Fruit fly (Drosophila melanogaster) whole organism, embryonic: ENCODE results near the gene iav.

Experiments used
- Aef1 ChIP-seq: fragments of 200-800 bp; sonication (Bioruptor generic); IDR thresholded peaks from 3 replicates; pipeline ENCODE4 v1.3.6; 2022; ENCODE audit warnings: missing biosample characterization, missing genetic modification characterization
- Asciz ChIP-seq: fragments of 200-800 bp; sonication (Bioruptor generic); optimal IDR thresholded peaks from 2 replicates; lab custom pipeline; 2017; ENCODE audit warnings: missing biosample characterization, mild to moderate bottlenecking, missing genetic modification characterization, missing genetic modification reagents
- CG10267 ChIP-seq: fragments of 200-800 bp; sonication (Bioruptor generic); optimal IDR thresholded peaks from 2 replicates; lab custom pipeline; 2018; ENCODE audit warnings: missing biosample characterization, mild to moderate bottlenecking, missing genetic modification characterization, moderate library complexity
- CG12155 ChIP-seq: fragments of 200-800 bp; sonication (Bioruptor generic); optimal IDR thresholded peaks from 3 replicates; lab custom pipeline; 2016; ENCODE audit warnings: missing biosample characterization, missing genetic modification characterization
- CG15011 ChIP-seq: fragments of 200-800 bp; sonication (Bioruptor generic); optimal IDR thresholded peaks from 3 replicates; lab custom pipeline; 2018; ENCODE audit warnings: missing biosample characterization, mild to moderate bottlenecking, missing genetic modification characterization
- CG15601 ChIP-seq: fragments of 200-800 bp; sonication (Bioruptor generic); optimal IDR thresholded peaks from 3 replicates; lab custom pipeline; 2019; ENCODE audit warnings: missing biosample characterization, mild to moderate bottlenecking, missing genetic modification characterization, moderate library complexity
- CG16779 ChIP-seq: fragments of 200-800 bp; sonication (Bioruptor generic); IDR thresholded peaks from 2 replicates; pipeline ENCODE4 v1.3.6; 2022; ENCODE audit warnings: missing biosample characterization, missing genetic modification characterization
- CG16863 ChIP-seq: fragments of 200-800 bp; sonication (Bioruptor generic); optimal IDR thresholded peaks from 3 replicates; lab custom pipeline; 2016; ENCODE audit warnings: missing biosample characterization, missing genetic modification characterization
- CG17612 ChIP-seq: fragments of 200-800 bp; sonication (Bioruptor generic); IDR thresholded peaks from 2 replicates; pipeline ENCODE4 v1.3.6; 2022; ENCODE audit warnings: missing biosample characterization, missing genetic modification characterization
- CG2199 ChIP-seq: fragments of 200-800 bp; sonication (Bioruptor generic); IDR thresholded peaks from 3 replicates; pipeline ENCODE4 v1.3.6; 2022; ENCODE audit warnings: missing biosample characterization, missing genetic modification characterization
- CG2712 ChIP-seq: fragments of 200-800 bp; optimal IDR thresholded peaks from 3 replicates; lab custom pipeline; 2019; ENCODE audit warnings: missing biosample characterization, mild to moderate bottlenecking, missing genetic modification characterization, moderate library complexity
- CG31441 ChIP-seq: fragments of 200-800 bp; sonication (Bioruptor generic); IDR thresholded peaks from 2 replicates; pipeline ENCODE4 v1.3.6; 2022; ENCODE audit warnings: missing biosample characterization, missing genetic modification characterization
- CG33213 ChIP-seq: fragments of 200-800 bp; sonication (Bioruptor generic); optimal IDR thresholded peaks from 3 replicates; lab custom pipeline; 2016; ENCODE audit warnings: missing biosample characterization, missing genetic modification characterization
- CG7357 ChIP-seq: fragments of 200-800 bp; sonication (Bioruptor generic); IDR thresholded peaks from 3 replicates; pipeline ENCODE4 v1.3.6; 2022; ENCODE audit warnings: missing biosample characterization, missing genetic modification characterization
- CG7556 ChIP-seq: fragments of 200-800 bp; sonication (Bioruptor generic); optimal IDR thresholded peaks from 2 replicates; lab custom pipeline; 2017; ENCODE audit warnings: missing biosample characterization, mild to moderate bottlenecking, missing genetic modification characterization
- CG8944 ChIP-seq: fragments of 200-800 bp; sonication (Bioruptor generic); optimal IDR thresholded peaks from 3 replicates; lab custom pipeline; 2016; ENCODE audit warnings: missing biosample characterization, missing genetic modification characterization
- CoRest ChIP-seq: fragments of 200-800 bp; sonication (Bioruptor generic); optimal IDR thresholded peaks from 3 replicates; lab custom pipeline; 2018; ENCODE audit warnings: missing biosample characterization, mild to moderate bottlenecking, missing genetic modification characterization, moderate library complexity
- D ChIP-seq, 2 experiments: fragments of 200-800 bp in 1 of 2; fragments of >200 bp in 1 of 2; sonication (Bioruptor generic) in 1 of 2; optimal IDR thresholded peaks; 2 replicates in 1 of 2; 3 replicates in 1 of 2; lab custom pipeline; 2017; ENCODE audit warnings: mild to moderate bottlenecking in 1 of 2, missing biosample characterization in 1 of 2, missing genetic modification characterization in 1 of 2, missing genetic modification reagents in 1 of 2
- Deaf1 ChIP-seq: fragments of 200-800 bp; optimal IDR thresholded peaks from 3 replicates; lab custom pipeline; 2019; ENCODE audit warnings: missing biosample characterization, mild to moderate bottlenecking, missing genetic modification characterization, moderate library complexity
- GATAe ChIP-seq: fragments of 200-800 bp; sonication (Bioruptor generic); conservative IDR thresholded peaks from 2 replicates; pipeline ENCODE4 v1.3.6; 2022; ENCODE audit warnings: missing biosample characterization, missing genetic modification characterization
- HLHmδ ChIP-seq: fragments of 200-800 bp; sonication (Bioruptor generic); optimal IDR thresholded peaks from 2 replicates; lab custom pipeline; 2018; ENCODE audit warnings: missing biosample characterization, mild to moderate bottlenecking, missing genetic modification characterization, moderate library complexity
- Hr78 ChIP-seq, 2 experiments: fragments of 200-800 bp in 1 of 2; fragments of >200 bp in 1 of 2; sonication (Bioruptor generic) in 1 of 2; optimal IDR thresholded peaks; 2 replicates each; lab custom pipeline; 2017 to 2019; ENCODE audit warnings: missing biosample characterization in 2 of 2, missing genetic modification characterization in 2 of 2, mild to moderate bottlenecking in 1 of 2, moderate library complexity in 1 of 2
- Lim3 ChIP-seq: fragments of 200-800 bp; sonication (Bioruptor generic); IDR thresholded peaks from 2 replicates; pipeline ENCODE4 v1.3.6; 2022; ENCODE audit warnings: missing biosample characterization, missing genetic modification characterization
- MTF-1 ChIP-seq: fragments of 200-800 bp; sonication (Bioruptor generic); optimal IDR thresholded peaks from 2 replicates; lab custom pipeline; 2018; ENCODE audit warnings: missing biosample characterization, mild to moderate bottlenecking, missing genetic modification characterization, borderline replicate concordance
- Nf-YB ChIP-seq: fragments of 200-800 bp; sonication (Bioruptor generic); optimal IDR thresholded peaks from 3 replicates; lab custom pipeline; 2019; ENCODE audit warnings: missing biosample characterization, mild to moderate bottlenecking, missing genetic modification characterization, moderate library complexity
- Opbp ChIP-seq: fragments of 200-800 bp; sonication (Bioruptor generic); IDR thresholded peaks from 3 replicates; pipeline ENCODE4 v1.3.6; 2022; ENCODE audit warnings: missing biosample characterization, missing genetic modification characterization; ENCODE audit not compliant: partially characterized antibody
- Rfx ChIP-seq: fragments of 200-800 bp; sonication (Bioruptor generic); IDR thresholded peaks from 2 replicates; pipeline ENCODE4 v1.3.6; 2022; ENCODE audit warnings: missing biosample characterization, missing genetic modification characterization
- Sin3A ChIP-seq: fragments of >200 bp; optimal IDR thresholded peaks from 2 replicates; lab custom pipeline; 2018
- Spps ChIP-seq: fragments of 200-800 bp; sonication (Bioruptor generic); optimal IDR thresholded peaks from 2 replicates; lab custom pipeline; 2018; ENCODE audit warnings: missing biosample characterization, mild to moderate bottlenecking, missing genetic modification characterization
- ac ChIP-seq: fragments of 200-800 bp; sonication (Bioruptor generic); optimal IDR thresholded peaks from 3 replicates; lab custom pipeline; 2017; ENCODE audit warnings: missing biosample characterization, mild to moderate bottlenecking, missing genetic modification characterization
- bbx ChIP-seq: fragments of 200-800 bp; sonication (Bioruptor generic); IDR thresholded peaks from 2 replicates; pipeline ENCODE4 v1.3.6; 2022; ENCODE audit warnings: missing biosample characterization, missing genetic modification characterization; ENCODE audit not compliant: partially characterized antibody
- cg ChIP-seq: fragments of 200-800 bp; sonication (Bioruptor generic); optimal IDR thresholded peaks from 3 replicates; lab custom pipeline; 2019; ENCODE audit warnings: missing biosample characterization, mild to moderate bottlenecking, missing genetic modification characterization, moderate library complexity
- chif ChIP-seq, 2 experiments: fragments of 200-800 bp; sonication (Bioruptor generic); optimal IDR thresholded peaks; 3 replicates each; lab custom pipeline; 2016; ENCODE audit warnings: missing biosample characterization in 2 of 2, missing genetic modification characterization in 2 of 2
- chinmo ChIP-seq: fragments of 200-800 bp; sonication (Bioruptor generic); IDR thresholded peaks from 4 replicates; pipeline ENCODE4 v1.3.6; 2022; ENCODE audit warnings: missing biosample characterization, missing genetic modification characterization; ENCODE audit not compliant: partially characterized antibody
- crp ChIP-seq, 2 experiments: fragments of 200-800 bp; sonication (Bioruptor generic); optimal IDR thresholded peaks; 2 replicates in 1 of 2; 3 replicates in 1 of 2; lab custom pipeline; 2017; ENCODE audit warnings: missing biosample characterization in 2 of 2, missing genetic modification characterization in 2 of 2, mild to moderate bottlenecking in 1 of 2, moderate library complexity in 1 of 2
- dmrt99B ChIP-seq: fragments of 200-800 bp; sonication (Bioruptor generic); optimal IDR thresholded peaks from 2 replicates; lab custom pipeline; 2018; ENCODE audit warnings: missing biosample characterization, mild to moderate bottlenecking, missing genetic modification characterization, moderate library complexity
- dpn ChIP-seq, 2 experiments: fragments of 200-800 bp; sonication (Bioruptor generic); optimal IDR thresholded peaks; 3 replicates each; lab custom pipeline; 2016; ENCODE audit warnings: missing biosample characterization in 2 of 2, missing genetic modification characterization in 2 of 2
- dysf ChIP-seq: fragments of 200-800 bp; sonication (Bioruptor generic); IDR thresholded peaks from 3 replicates; pipeline ENCODE4 v1.3.6; 2022; ENCODE audit warnings: missing biosample characterization, missing genetic modification characterization
- fd64A ChIP-seq: fragments of 200-800 bp; sonication (Bioruptor generic); optimal IDR thresholded peaks from 3 replicates; lab custom pipeline; 2018; ENCODE audit warnings: missing biosample characterization, mild to moderate bottlenecking, missing genetic modification characterization
- gfzf ChIP-seq: fragments of 200-800 bp; sonication (Bioruptor generic); optimal IDR thresholded peaks from 2 replicates; lab custom pipeline; 2016; ENCODE audit warnings: missing biosample characterization, mild to moderate bottlenecking, missing genetic modification characterization, moderate library complexity
- gro ChIP-seq: fragments of 200-800 bp; sonication (Bioruptor generic); optimal IDR thresholded peaks from 2 replicates; lab custom pipeline; 2016; ENCODE audit warnings: missing biosample characterization, missing genetic modification characterization
- jumu ChIP-seq: fragments of 200-800 bp; sonication (Bioruptor generic); optimal IDR thresholded peaks from 3 replicates; lab custom pipeline; 2016; ENCODE audit warnings: missing biosample characterization, missing genetic modification characterization
- pum ChIP-seq: fragments of 200-800 bp; sonication (Bioruptor generic); optimal IDR thresholded peaks from 2 replicates; lab custom pipeline; 2016; ENCODE audit warnings: missing biosample characterization, missing genetic modification characterization
- run ChIP-seq: fragments of 200-800 bp; sonication (Bioruptor generic); optimal IDR thresholded peaks from 3 replicates; lab custom pipeline; 2018; ENCODE audit warnings: missing biosample characterization, mild to moderate bottlenecking, missing genetic modification characterization
- toy ChIP-seq: fragments of 200-800 bp; sonication (Bioruptor generic); IDR thresholded peaks from 2 replicates; pipeline ENCODE4 v1.3.6; 2022; ENCODE audit warnings: missing biosample characterization, missing genetic modification characterization
- trem ChIP-seq: fragments of 200-800 bp; optimal IDR thresholded peaks from 3 replicates; lab custom pipeline; 2019; ENCODE audit warnings: missing biosample characterization, mild to moderate bottlenecking, missing genetic modification characterization, moderate library complexity
- usp ChIP-seq: fragments of >200 bp; optimal IDR thresholded peaks from 2 replicates; lab custom pipeline; 2017; ENCODE audit warnings: missing biosample characterization, missing genetic modification characterization
- vfl ChIP-seq: fragments of 200-800 bp; sonication (Bioruptor generic); optimal IDR thresholded peaks from 2 replicates; lab custom pipeline; 2016; ENCODE audit warnings: missing biosample characterization, missing genetic modification characterization
- z ChIP-seq: fragments of 200-800 bp; sonication (Bioruptor generic); IDR thresholded peaks from 3 replicates; pipeline ENCODE4 v1.3.6; 2022; ENCODE audit warnings: missing biosample characterization, missing genetic modification characterization
- zf30C ChIP-seq: fragments of 200-800 bp; sonication (Bioruptor generic); optimal IDR thresholded peaks from 3 replicates; lab custom pipeline; 2018; ENCODE audit warnings: missing biosample characterization, mild to moderate bottlenecking, missing genetic modification characterization

iav gene

dm6 chrX:6854563-6854962 lies 40.8 kb downstream of the iav start (continued):
- TF ChIP-seq dysf (GFP tag; lab: Robert Waterston, UW): peak; percentile 88
- peak; percentile 85 for TF ChIP-seq CG2712 (tag; lab: Kevin White, UChicago)
- peak; percentile 80 for TF ChIP-seq Asciz (GFP tag; lab: Kevin White, UChicago)
- TF ChIP-seq crp (GFP tag; optimal IDR thresholded peaks at IDR 0.05; lab: Kevin White, UChicago): no peak
- TF ChIP-seq Hr78 (GFP tag; optimal IDR thresholded peaks at IDR 0.05; lab: Kevin White, UChicago): no peak
- peak; percentile 77 for TF ChIP-seq CG12155 (GFP tag; lab: Kevin White, UChicago)
- TF ChIP-seq Sin3A (lab: Kevin White, UChicago): no peak
- TF ChIP-seq trem (tag; lab: Kevin White, UChicago): peak; percentile 51
- TF ChIP-seq CG33213: peak; percentile 22
- TF ChIP-seq CG7556: peak; percentile 84
- peak; percentile 49 for TF ChIP-seq Deaf1 (tag; lab: Kevin White, UChicago)
- TF ChIP-seq dmrt99B: peak; percentile 90
- no peak for TF ChIP-seq zf30C
- TF ChIP-seq usp: no peak
- no peak for TF ChIP-seq bbx (GFP tag; lab: Robert Waterston, UW)
- peak; percentile 62 for TF ChIP-seq CG15601 (tag; lab: Kevin White, UChicago)
- TF ChIP-seq CG17612 (GFP tag; lab: Robert Waterston, UW): 0 out of 2 replicates have a peak, but pooled peaks have one; percentile 15
- TF ChIP-seq Aef1: peak; percentile 76
- peak; percentile 38 to 60 for TF ChIP-seq chif (GFP tag; optimal IDR thresholded peaks at IDR 0.05; lab: Kevin White, UChicago)
- peak; percentile 75 for TF ChIP-seq CG10267 (tag; lab: Kevin White, UChicago)
- peak; percentile 63 for TF ChIP-seq gro (GFP tag; lab: Kevin White, UChicago)
- peak; percentile 40 for TF ChIP-seq MTF-1 (GFP tag; lab: Kevin White, UChicago)
- TF ChIP-seq Lim3: 0 out of 2 replicates have a peak, but pooled peaks have one; percentile 41
- peak; percentile 72 for TF ChIP-seq vfl
- peak; percentile 77 for TF ChIP-seq CG15011
- peak; percentile 60 for TF ChIP-seq Nf-YB (GFP tag; lab: Kevin White, UChicago)
- TF ChIP-seq GATAe (GFP tag; lab: Robert Waterston, UW): no peak; the same call in 1 of the 2 replicates
- TF ChIP-seq z (GFP tag; lab: Robert Waterston, UW): 0 out of 3 replicates have a peak, but pooled peaks have one; percentile 47
- no peak for TF ChIP-seq fd64A (GFP tag; lab: Kevin White, UChicago)
- peak; percentile 90 for TF ChIP-seq CG31441 (GFP tag; lab: Robert Waterston, UW)
- TF ChIP-seq CG2199: 0 out of 3 replicates have a peak, but pooled peaks have one; percentile 78
- TF ChIP-seq ac (GFP tag; lab: Kevin White, UChicago): peak; percentile 21
- no peak for TF ChIP-seq toy (GFP tag; lab: Robert Waterston, UW)
- TF ChIP-seq D (optimal IDR thresholded peaks at IDR 0.05; lab: Kevin White, UChicago): no peak
- peak; percentile 80 for TF ChIP-seq D (GFP tag; optimal IDR thresholded peaks at IDR 0.05; lab: Kevin White, UChicago)
- peak; percentile 79 for TF ChIP-seq Rfx (GFP tag; lab: Robert Waterston, UW)
- TF ChIP-seq dpn (GFP tag; optimal IDR thresholded peaks at IDR 0.05; lab: Kevin White, UChicago): peak; percentile 63 to 73
- no peak for TF ChIP-seq CG16779
- peak; percentile 61 for TF ChIP-seq CG16863 (GFP tag; lab: Kevin White, UChicago)
- peak; percentile 60; the same call in 1 of the 3 replicates for TF ChIP-seq CG7357
- TF ChIP-seq HLHmδ (GFP tag; lab: Kevin White, UChicago): no peak
- peak; percentile 23 for TF ChIP-seq CG8944
- peak; percentile 50 for TF ChIP-seq Spps (tag; lab: Kevin White, UChicago)
- TF ChIP-seq gfzf (GFP tag; lab: Kevin White, UChicago): no peak
- TF ChIP-seq cg (GFP tag; lab: Kevin White, UChicago): no peak
- TF ChIP-seq run (tag; lab: Kevin White, UChicago): peak; percentile 68
- no peak for TF ChIP-seq Opbp (GFP tag; lab: Robert Waterston, UW)
- peak; percentile 82 for TF ChIP-seq CoRest (tag; lab: Kevin White, UChicago)
- peak; percentile 59 for TF ChIP-seq jumu (GFP tag; lab: Kevin White, UChicago)
- TF ChIP-seq chinmo (GFP tag; lab: Robert Waterston, UW): no peak
- peak; percentile 49 for TF ChIP-seq pum (GFP tag; lab: Kevin White, UChicago)
